Fruit fly (Drosophila melanogaster): ENCODE data around the gene CG12065.

DNA sequence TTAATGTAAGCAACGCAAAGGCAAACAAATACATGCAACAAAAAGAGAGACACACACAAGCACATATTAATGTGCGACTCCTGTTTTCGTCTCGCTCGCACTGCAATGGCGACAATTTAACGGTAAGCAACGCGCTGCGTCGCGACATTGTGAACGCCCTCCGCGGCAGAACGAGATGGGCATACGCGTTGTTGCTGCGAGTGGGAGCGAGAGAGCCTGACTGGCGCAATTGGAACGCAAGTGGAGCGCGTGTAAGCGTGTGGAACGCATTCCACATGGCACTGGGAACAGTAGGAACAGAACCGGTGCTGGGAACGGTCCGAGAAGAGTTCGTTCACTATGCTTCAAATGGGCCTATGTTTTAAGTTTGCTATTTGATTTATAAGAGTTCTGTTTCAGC lies 50.8 kb downstream of the CG12065 start:
- TF ChIP-seq gl (tag; optimal IDR thresholded peaks at IDR 0.05), result no peak
- no peak for TF ChIP-seq CG9948 (tag; optimal IDR thresholded peaks at IDR 0.05)
- TF ChIP-seq Pif1B (GFP tag; optimal IDR thresholded peaks at IDR 0.05), result no peak
- no peak for TF ChIP-seq Pif1A (GFP tag; optimal IDR thresholded peaks at IDR 0.05)
- peak; percentile 47 for TF ChIP-seq D1 (tag; optimal IDR thresholded peaks at IDR 0.05)
